Worm (Caenorhabditis elegans) whole organism, midembryonic: Measurements from ENCODE around the gene pak-1.

Experiments used
- T22C8.4 ChIP-seq: fragments of 200-800 bp; sonication (Bioruptor generic); IDR thresholded peaks from 2 replicates; pipeline ENCODE4 v1.3.6; 2022; ENCODE audit warnings: missing genetic modification characterization, missing compliant biosample characterization
- cog-1 ChIP-seq: sonication (generic microtip); optimal IDR thresholded peaks from 2 replicates; lab custom pipeline; 2016; ENCODE audit warnings: missing genetic modification characterization, missing compliant biosample characterization
- flt-1 ChIP-seq: fragments of 200-800 bp; sonication (Bioruptor generic); IDR thresholded peaks from 2 replicates; pipeline ENCODE4 v1.3.6; 2022; ENCODE audit warnings: missing genetic modification characterization, missing compliant biosample characterization
- klf-2 ChIP-seq: fragments of 200-800 bp; sonication (Bioruptor generic); conservative IDR thresholded peaks from 2 replicates; pipeline ENCODE4 v1.3.6; 2022; ENCODE audit warnings: missing genetic modification reagents, missing genetic modification characterization, missing compliant biosample characterization
- med-1 ChIP-seq: sonication (generic microtip); optimal IDR thresholded peaks from 2 replicates; lab custom pipeline; 2017; ENCODE audit warnings: missing genetic modification characterization, mild to moderate bottlenecking, missing compliant biosample characterization, antibody characterized with exemption, missing genetic modification reagents; ENCODE audit not compliant: insufficient read depth
- ref-1 ChIP-seq: fragments of 200-800 bp; sonication (Bioruptor generic); conservative IDR thresholded peaks from 2 replicates; pipeline ENCODE4 v1.3.6; 2022; ENCODE audit warnings: missing genetic modification reagents, missing genetic modification characterization, missing compliant biosample characterization
- tab-1 ChIP-seq: fragments of 200-800 bp; sonication (Bioruptor generic); IDR thresholded peaks from 2 replicates; pipeline ENCODE4 v1.3.6; 2022; ENCODE audit warnings: missing genetic modification characterization, missing compliant biosample characterization
- ztf-23 ChIP-seq: fragments of 200-800 bp; sonication (Bioruptor generic); IDR thresholded peaks from 2 replicates; pipeline ENCODE4 v1.3.6; 2022; ENCODE audit warnings: missing genetic modification reagents, missing genetic modification characterization, missing compliant biosample characterization
- ztf-29 ChIP-seq: fragments of 200-800 bp; sonication (Bioruptor generic); IDR thresholded peaks from 2 replicates; pipeline ENCODE4 v1.3.6; 2022; ENCODE audit warnings: missing genetic modification reagents, missing genetic modification characterization, missing compliant biosample characterization

The pak-1 gene

ce11 chrX:5999103-5999554 is 49.3 kb downstream of the pak-1 start, which contains the start of gene F22F4.9:
TSS of gene F22F4.9 (minus strand) at chrX:5999504.
- no peak for TF ChIP-seq tab-1
- no peak for TF ChIP-seq ztf-23 (GFP tag; lab: Robert Waterston, UW)
- TF ChIP-seq med-1 (GFP tag; lab: Kevin White, UChicago) = no peak
- TF ChIP-seq ztf-29 (GFP tag; lab: Robert Waterston, UW) = no peak
- TF ChIP-seq cog-1 = no peak
- no peak for TF ChIP-seq klf-2
- no peak for TF ChIP-seq ref-1 (GFP tag; lab: Robert Waterston, UW)
- no peak for TF ChIP-seq T22C8.4 (GFP tag; lab: Robert Waterston, UW)
- TF ChIP-seq flt-1 (GFP tag; lab: Robert Waterston, UW) = no peak

DNA sequence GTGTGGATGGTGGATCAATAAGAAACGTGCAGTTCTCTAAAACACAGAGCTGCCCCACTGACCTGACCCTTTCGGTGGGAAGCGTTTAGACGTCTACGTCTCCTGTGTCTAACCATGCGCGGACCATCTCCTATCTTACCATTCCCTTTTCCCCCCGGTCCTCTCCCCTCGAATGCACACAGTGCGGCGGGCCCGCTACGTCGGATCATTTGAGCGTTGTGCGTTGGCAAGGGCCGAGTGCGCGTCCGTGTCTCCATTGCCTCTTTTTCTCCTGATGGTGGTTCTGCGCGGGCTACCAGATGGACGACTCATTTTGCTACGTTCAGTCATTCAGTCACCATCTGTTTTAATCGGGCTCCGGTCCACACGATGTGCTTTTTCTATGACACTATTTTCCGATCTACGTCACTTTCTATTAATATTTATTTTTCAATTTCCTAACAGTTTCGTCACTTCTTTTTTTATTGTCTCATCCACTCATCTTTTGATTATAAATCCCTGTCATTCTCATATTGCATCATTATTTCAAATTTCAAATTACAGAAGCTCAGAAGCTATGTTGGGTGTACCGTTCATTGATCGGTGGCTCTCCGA is 52.7 kb downstream of the pak-1 start, which contains the start of gene inx-3:
TSS of gene inx-3 (plus strand) at position 544 of the 594 bp plus-strand sequence.
- TF ChIP-seq med-1 (GFP tag; lab: Kevin White, UChicago) (no peak), cog-1 (no peak), ref-1 (GFP tag; lab: Robert Waterston, UW) (no peak), tab-1 (peak; percentile 53; the same call in 1 of the 2 replicates), flt-1 (GFP tag; lab: Robert Waterston, UW) (0 out of 2 replicates have a peak, but pooled peaks have one; percentile 4), ztf-23 (GFP tag; lab: Robert Waterston, UW) (0 out of 2 replicates have a peak, but pooled peaks have one; percentile 55), T22C8.4 (GFP tag; lab: Robert Waterston, UW) (0 out of 2 replicates have a peak, but pooled peaks have one; percentile 3), klf-2 (no peak), ztf-29 (GFP tag; lab: Robert Waterston, UW) (no peak)
